Worm (Caenorhabditis elegans): ENCODE measurements around the gene K09B3.1.
A peak's percentile ranks its signal among the peaks of the same experiment; 100 is the strongest.

Gene K09B3.1

DNA sequence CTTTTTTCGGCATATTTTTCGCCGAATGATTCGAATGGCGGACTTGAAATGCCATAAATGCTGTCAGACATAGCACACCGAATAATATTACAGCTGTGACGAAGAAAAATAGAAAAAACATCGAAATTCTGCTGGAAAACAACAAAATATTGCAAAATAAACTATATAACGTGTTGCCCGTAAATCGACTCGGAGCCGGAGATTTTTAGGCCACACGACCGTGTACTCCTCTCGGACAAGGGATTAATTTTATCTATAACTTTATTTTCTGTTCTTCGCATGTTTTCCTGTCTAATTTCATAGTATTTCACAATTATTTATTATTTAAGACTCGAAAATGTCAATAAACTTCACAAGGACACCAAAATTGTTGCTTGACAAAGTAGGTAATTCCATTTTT, 8.7 kb downstream of the K09B3.1 start, which contains the start of the genes algn-14 and M02B7.2 (continued):
- TF ChIP-seq swsn-7 (tag; optimal IDR thresholded peaks at IDR 0.05) (peak; percentile 78), unc-86 (tag; optimal IDR thresholded peaks at IDR 0.05) (peak; percentile 50), lin-14 (GFP tag; optimal IDR thresholded peaks at IDR 0.05) (no peak), nhr-11 (tag; optimal IDR thresholded peaks at IDR 0.05) (no peak), ceh-82 (tag; optimal IDR thresholded peaks at IDR 0.05) (peak; percentile 23 to 44 (median 25)), jun-1 (tag; optimal IDR thresholded peaks at IDR 0.05) (no peak), efl-3 (GFP tag; optimal IDR thresholded peaks at IDR 0.05) (no peak), nhr-19 (GFP tag; conservative IDR thresholded peaks at IDR 0.05) (peak; percentile 63), fkh-8 (tag; optimal IDR thresholded peaks at IDR 0.05) (peak; percentile 74), ama-1 (optimal IDR thresholded peaks at IDR 0.05) (no peak), skn-1 (tag; optimal IDR thresholded peaks at IDR 0.05) (no peak), tbx-2 (tag; optimal IDR thresholded peaks at IDR 0.05) (peak; percentile 84), lin-13 (GFP tag; optimal IDR thresholded peaks at IDR 0.05) (peak; percentile 50), unc-30 (tag; optimal IDR thresholded peaks at IDR 0.05) (no peak), dsc-1 (tag; optimal IDR thresholded peaks at IDR 0.05) (peak; percentile 87), snu-23 (GFP tag; optimal IDR thresholded peaks at IDR 0.05) (peak; percentile 82), pqm-1 (tag; optimal IDR thresholded peaks at IDR 0.05) (no peak), ceh-90 (tag; optimal IDR thresholded peaks at IDR 0.05) (peak; percentile 88), hpl-2 (GFP tag; optimal IDR thresholded peaks at IDR 0.05) (no peak), fos-1 (tag; optimal IDR thresholded peaks at IDR 0.05) (no peak), unc-98 (GFP tag; IDR thresholded peaks at IDR 0.05) (peak; percentile 62; the same call in 1 of the 2 replicates), mef-2 (tag; optimal IDR thresholded peaks at IDR 0.05) (no peak), grh-1 (GFP tag; IDR thresholded peaks at IDR 0.05) (peak; percentile 12; the same call in 1 of the 2 replicates), aha-1 (tag; optimal IDR thresholded peaks at IDR 0.05) (no peak), lin-35 (GFP tag; optimal IDR thresholded peaks at IDR 0.05) (peak; percentile 55 to 61), nhr-84 (tag; optimal IDR thresholded peaks at IDR 0.05) (no peak), Y116A8C.19 (tag; optimal IDR thresholded peaks at IDR 0.05; ENCODE audit: borderline replicate concordance) (peak; percentile 45), isw-1 (GFP tag; IDR thresholded peaks at IDR 0.05) (peak; percentile 29), C04F5.9 (tag; optimal IDR thresholded peaks at IDR 0.05) (peak; percentile 54), nhr-12 (tag; optimal IDR thresholded peaks at IDR 0.05) (no peak), vab-15 (tag; optimal IDR thresholded peaks at IDR 0.05) (no peak), ets-5 (GFP tag; IDR thresholded peaks at IDR 0.05) (no peak), mep-1 (tag; optimal IDR thresholded peaks at IDR 0.05) (peak; percentile 60), ceh-8 (GFP tag; optimal IDR thresholded peaks at IDR 0.05) (no peak), nhr-71 (tag; optimal IDR thresholded peaks at IDR 0.05) (peak; percentile 84), mdl-1 (tag; optimal IDR thresholded peaks at IDR 0.05) (no peak), elt-2 (tag; optimal IDR thresholded peaks at IDR 0.05) (peak; percentile 64), hlh-17 (GFP tag; optimal IDR thresholded peaks at IDR 0.05; ENCODE audit: borderline replicate concordance) (no peak), lin-39 (tag; optimal IDR thresholded peaks at IDR 0.05) (peak; percentile 44), fkh-4 (tag; optimal IDR thresholded peaks at IDR 0.05; ENCODE audit: borderline replicate concordance) (peak; percentile 90), fkh-10 (GFP tag; optimal IDR thresholded peaks at IDR 0.05) (no peak), unc-130 (tag; optimal IDR thresholded peaks at IDR 0.05) (no peak), dpl-1 (GFP tag; optimal IDR thresholded peaks at IDR 0.05) (peak; percentile 16 to 70 (median 61)), nhr-77 (tag; optimal IDR thresholded peaks at IDR 0.05) (peak; percentile 0), C34B4.2 (tag; optimal IDR thresholded peaks at IDR 0.05) (no peak), nhr-20 (tag; optimal IDR thresholded peaks at IDR 0.05) (peak; percentile 79), pax-3 (tag; optimal IDR thresholded peaks at IDR 0.05) (peak; percentile 79), nhr-47 (tag; optimal IDR thresholded peaks at IDR 0.05) (peak; percentile 84), irx-1 (tag; optimal IDR thresholded peaks at IDR 0.05) (peak; percentile 85), nhr-76 (tag; optimal IDR thresholded peaks at IDR 0.05) (no peak), ztf-4 (tag; optimal IDR thresholded peaks at IDR 0.05) (peak; percentile 43), sox-4 (tag; optimal IDR thresholded peaks at IDR 0.05) (peak; percentile 85), efl-1 (optimal IDR thresholded peaks at IDR 0.05) (peak; percentile 63 to 65), efl-1 (GFP tag; optimal IDR thresholded peaks at IDR 0.05 in 1 of 2) (peak; percentile 63 to 96)

Measured in whole organism, L1 larva.